Fruit fly (Drosophila melanogaster): ENCODE measurements around the gene CG15812.

Gene CG15812

dm6 chr3L:3141411-3141810 is 18.4 kb upstream of the CG15812 start (continued):
- no peak for TF ChIP-seq CG11696 (GFP tag; IDR thresholded peaks at IDR 0.05)
- TF ChIP-seq kni (GFP tag; optimal IDR thresholded peaks at IDR 0.05): peak; percentile 87
- TF ChIP-seq HmgZ (tag; optimal IDR thresholded peaks at IDR 0.05): no peak
- TF ChIP-seq sd (tag; optimal IDR thresholded peaks at IDR 0.05): no peak
- no peak for TF ChIP-seq Bdp1 (GFP tag; optimal IDR thresholded peaks at IDR 0.05)
- peak; percentile 64 for TF ChIP-seq CG6254 (GFP tag; optimal IDR thresholded peaks at IDR 0.05)
- no peak for TF ChIP-seq Lim3 (GFP tag; IDR thresholded peaks at IDR 0.05)
- no peak for TF ChIP-seq vvl (GFP tag; IDR thresholded peaks at IDR 0.05)
- TF ChIP-seq lola (GFP tag; optimal IDR thresholded peaks at IDR 0.05): peak in 1 of 3 experiments; percentile 33
- no peak for TF ChIP-seq hb (GFP tag; IDR thresholded peaks at IDR 0.05; ENCODE audit: partially characterized antibody)
- peak; percentile 16 for TF ChIP-seq CG17829 (tag; optimal IDR thresholded peaks at IDR 0.05)
- TF ChIP-seq B-H1 (GFP tag; IDR thresholded peaks at IDR 0.05): no peak; the same call in 2 of the 3 replicates
- TF ChIP-seq CrebB (tag; optimal IDR thresholded peaks at IDR 0.05): no peak
- TF ChIP-seq CG15514 (GFP tag; optimal IDR thresholded peaks at IDR 0.05): no peak
- TF ChIP-seq h (optimal IDR thresholded peaks at IDR 0.05): no peak
- no peak for TF ChIP-seq seq (GFP tag; IDR thresholded peaks at IDR 0.05)
- no peak for TF ChIP-seq sc (optimal IDR thresholded peaks at IDR 0.05)
- no peak for TF ChIP-seq sc (GFP tag; optimal IDR thresholded peaks at IDR 0.05)
- no peak for TF ChIP-seq YL-1 (GFP tag; optimal IDR thresholded peaks at IDR 0.05)
- TF ChIP-seq grau (tag; optimal IDR thresholded peaks at IDR 0.05): no peak
- no peak for TF ChIP-seq lab (GFP tag; optimal IDR thresholded peaks at IDR 0.05)
- no peak for TF ChIP-seq HmgD (GFP tag; optimal IDR thresholded peaks at IDR 0.05)
- TF ChIP-seq chm (GFP tag; IDR thresholded peaks at IDR 0.05): no peak; the same call in 1 of the 2 replicates
- TF ChIP-seq rib (GFP tag; IDR thresholded peaks at IDR 0.05): no peak
- TF ChIP-seq CG2712 (tag; optimal IDR thresholded peaks at IDR 0.05): peak; percentile 34
- TF ChIP-seq CTCF (GFP tag; optimal IDR thresholded peaks at IDR 0.05): no peak
- no peak for TF ChIP-seq sisA (GFP tag; IDR thresholded peaks at IDR 0.05)
- peak; percentile 14 for TF ChIP-seq CG10979 (tag; optimal IDR thresholded peaks at IDR 0.05)
- TF ChIP-seq sens (GFP tag): peak; percentile 56
- TF ChIP-seq klu (GFP tag; IDR thresholded peaks at IDR 0.05): no peak
- no peak for TF ChIP-seq Sry-δ (GFP tag; optimal IDR thresholded peaks at IDR 0.05)
- no peak for TF ChIP-seq CG18599 (GFP tag; optimal IDR thresholded peaks at IDR 0.05)
- TF ChIP-seq CG30431 (GFP tag; optimal IDR thresholded peaks at IDR 0.05): no peak
- no peak for TF ChIP-seq slou (GFP tag; optimal IDR thresholded peaks at IDR 0.05)
- peak; percentile 4 for TF ChIP-seq CG1529 (GFP tag; optimal IDR thresholded peaks at IDR 0.05)
- TF ChIP-seq onecut (GFP tag; IDR thresholded peaks at IDR 0.05): peak; percentile 32; the same call in 1 of the 2 replicates
- no peak for TF ChIP-seq BtbVII (GFP tag; optimal IDR thresholded peaks at IDR 0.05)
- no peak for TF ChIP-seq Stat92E (GFP tag; optimal IDR thresholded peaks at IDR 0.05)
- no peak for TF ChIP-seq NC2α (GFP tag; optimal IDR thresholded peaks at IDR 0.05)
- TF ChIP-seq zf30C (GFP tag; optimal IDR thresholded peaks at IDR 0.05): no peak
- no peak for TF ChIP-seq caup (GFP tag; optimal IDR thresholded peaks at IDR 0.05; ENCODE audit: severe bottlenecking)
- peak; percentile 28; the same call in 1 of the 2 replicates for TF ChIP-seq CG31441 (GFP tag; IDR thresholded peaks at IDR 0.05)
- TF ChIP-seq CG32767 (GFP tag; IDR thresholded peaks at IDR 0.05): no peak
- TF ChIP-seq CG11247 (GFP tag; IDR thresholded peaks at IDR 0.05): 0 out of 2 replicates have a peak, but pooled peaks have one; percentile 32
- no peak for TF ChIP-seq CG1647 (GFP tag; optimal IDR thresholded peaks at IDR 0.05)
- peak; percentile 43 for TF ChIP-seq CG2202 (tag; optimal IDR thresholded peaks at IDR 0.05)
